Worm (Caenorhabditis elegans) whole organism, late embryonic: ENCODE results near the gene F13E9.19.

Source experiments
- C08G9.2 ChIP-seq: sonication (generic microtip); optimal IDR thresholded peaks from 2 replicates; lab custom pipeline; 2016; ENCODE audit warnings: mild to moderate bottlenecking, missing genetic modification characterization, moderate library complexity, missing compliant biosample characterization
- K02D7.2 ChIP-seq: sonication (generic microtip); optimal IDR thresholded peaks from 2 replicates; lab custom pipeline; 2017; ENCODE audit warnings: mild to moderate bottlenecking, missing genetic modification characterization, missing compliant biosample characterization
- K09A11.1 ChIP-seq: sonication (generic microtip); optimal IDR thresholded peaks from 2 replicates; lab custom pipeline; 2017; ENCODE audit warnings: antibody characterized with exemption, mild to moderate bottlenecking, missing genetic modification characterization, missing compliant biosample characterization; ENCODE audit not compliant: insufficient read depth
- Y22D7AL.16 ChIP-seq: sonication (generic microtip); optimal IDR thresholded peaks from 2 replicates; lab custom pipeline; 2016; ENCODE audit warnings: missing genetic modification characterization, missing compliant biosample characterization
- ama-1 ChIP-seq: fragments of 150-350 bp; optimal IDR thresholded peaks from 2 replicates; lab custom pipeline; 2014
- ceh-14 ChIP-seq: sonication (generic microtip); optimal IDR thresholded peaks from 2 replicates; lab custom pipeline; 2016; ENCODE audit warnings: missing genotype, missing genetic modification characterization, missing compliant biosample characterization
- ceh-18 ChIP-seq: sonication (generic microtip); optimal IDR thresholded peaks from 2 replicates; lab custom pipeline; 2016; ENCODE audit warnings: missing genetic modification characterization, missing compliant biosample characterization
- ceh-2 ChIP-seq: sonication (generic microtip); optimal IDR thresholded peaks from 2 replicates; lab custom pipeline; 2016; ENCODE audit warnings: missing genotype, missing genetic modification characterization, missing compliant biosample characterization
- ceh-30 ChIP-seq: fragments of 150-350 bp; optimal IDR thresholded peaks from 2 replicates; lab custom pipeline; 2014; ENCODE audit warnings: missing biosample characterization, missing genetic modification characterization
- ceh-31 ChIP-seq: sonication (generic microtip); optimal IDR thresholded peaks from 2 replicates; lab custom pipeline; 2016; ENCODE audit warnings: missing genetic modification characterization, missing compliant biosample characterization
- ceh-34 ChIP-seq: sonication (generic microtip); optimal IDR thresholded peaks from 2 replicates; lab custom pipeline; 2016; ENCODE audit warnings: mild to moderate bottlenecking, missing genetic modification characterization, missing compliant biosample characterization
- ceh-48 ChIP-seq: sonication (generic microtip); optimal IDR thresholded peaks from 2 replicates; lab custom pipeline; 2016; ENCODE audit warnings: missing genetic modification characterization, inconsistent platforms, missing compliant biosample characterization
- ceh-6 ChIP-seq: fragments of 200-800 bp; sonication (Bioruptor generic); optimal IDR thresholded peaks from 2 replicates; lab custom pipeline; 2018; ENCODE audit warnings: mild to moderate bottlenecking, missing genetic modification characterization, missing compliant biosample characterization
- ceh-9 ChIP-seq: sonication (generic microtip); optimal IDR thresholded peaks from 2 replicates; lab custom pipeline; 2016; ENCODE audit warnings: mild to moderate bottlenecking, missing genetic modification characterization, inconsistent platforms, missing compliant biosample characterization
- elt-2 ChIP-seq: sonication (generic microtip); optimal IDR thresholded peaks from 2 replicates; lab custom pipeline; 2016; ENCODE audit warnings: missing genetic modification reagents, missing genetic modification characterization, missing compliant biosample characterization
- eyg-1 ChIP-seq: sonication (generic microtip); optimal IDR thresholded peaks from 2 replicates; lab custom pipeline; 2016; ENCODE audit warnings: missing genotype, missing genetic modification characterization, missing compliant biosample characterization
- fax-1 ChIP-seq: sonication (generic microtip); optimal IDR thresholded peaks from 2 replicates; lab custom pipeline; 2016; ENCODE audit warnings: missing genotype, missing genetic modification characterization, missing compliant biosample characterization
- gmeb-2 ChIP-seq: sonication (generic microtip); optimal IDR thresholded peaks from 2 replicates; lab custom pipeline; 2016; ENCODE audit warnings: missing genetic modification characterization, inconsistent platforms, missing compliant biosample characterization
- hlh-13 ChIP-seq: fragments of 200-800 bp; sonication (Bioruptor generic); optimal IDR thresholded peaks from 2 replicates; lab custom pipeline; 2018; ENCODE audit warnings: mild to moderate bottlenecking, missing genetic modification characterization, missing compliant biosample characterization
- hlh-15 ChIP-seq: sonication (generic microtip); optimal IDR thresholded peaks from 2 replicates; lab custom pipeline; 2016; ENCODE audit warnings: missing genetic modification characterization, missing compliant biosample characterization
- hlh-30 ChIP-seq: sonication (generic microtip); optimal IDR thresholded peaks from 2 replicates; lab custom pipeline; 2017; ENCODE audit warnings: antibody characterized with exemption, missing genetic modification characterization, missing compliant biosample characterization; ENCODE audit not compliant: insufficient read depth
- hlh-6 ChIP-seq: sonication (generic microtip); optimal IDR thresholded peaks from 2 replicates; lab custom pipeline; 2016; ENCODE audit warnings: missing genotype, missing genetic modification characterization, missing compliant biosample characterization
- hlh-8 ChIP-seq: sonication (generic microtip); optimal IDR thresholded peaks from 2 replicates; lab custom pipeline; 2016; ENCODE audit warnings: missing genotype, missing genetic modification characterization, missing compliant biosample characterization
- lim-6 ChIP-seq: sonication (generic microtip); optimal IDR thresholded peaks from 2 replicates; lab custom pipeline; 2016; ENCODE audit warnings: missing genetic modification characterization, missing compliant biosample characterization
- lin-11 ChIP-seq: fragments of 200-800 bp; sonication (Bioruptor generic); optimal IDR thresholded peaks from 2 replicates; lab custom pipeline; 2018; ENCODE audit warnings: mild to moderate bottlenecking, missing genetic modification characterization, missing compliant biosample characterization
- nfya-1 ChIP-seq: sonication (generic microtip); optimal IDR thresholded peaks from 2 replicates; lab custom pipeline; 2017; ENCODE audit warnings: missing genetic modification characterization, mild to moderate bottlenecking, missing compliant biosample characterization, antibody characterized with exemption, moderate library complexity
- nhr-232 ChIP-seq: sonication (generic microtip); optimal IDR thresholded peaks from 2 replicates; lab custom pipeline; 2016; ENCODE audit warnings: missing genetic modification characterization, missing compliant biosample characterization
- odd-2 ChIP-seq: sonication (generic microtip); optimal IDR thresholded peaks from 2 replicates; lab custom pipeline; 2017; ENCODE audit warnings: antibody characterized with exemption, mild to moderate bottlenecking, missing genetic modification characterization, missing compliant biosample characterization
- pag-3 ChIP-seq: sonication (generic microtip); optimal IDR thresholded peaks from 2 replicates; lab custom pipeline; 2016; ENCODE audit warnings: missing compliant biosample characterization, missing genetic modification characterization, borderline replicate concordance
- pax-1 ChIP-seq: fragments of 150-350 bp; optimal IDR thresholded peaks from 2 replicates; lab custom pipeline; 2014; ENCODE audit warnings: missing biosample characterization, missing genetic modification characterization
- pha-2 ChIP-seq: sonication (generic microtip); optimal IDR thresholded peaks from 2 replicates; lab custom pipeline; 2017; ENCODE audit warnings: mild to moderate bottlenecking, missing genetic modification characterization, missing compliant biosample characterization
- pha-4 ChIP-seq: fragments of 150-350 bp; optimal IDR thresholded peaks from 2 replicates; lab custom pipeline; 2018; ENCODE audit warnings: missing biosample characterization, missing genetic modification reagents, missing genetic modification characterization
- pqm-1 ChIP-seq: sonication (generic microtip); optimal IDR thresholded peaks from 2 replicates; lab custom pipeline; 2016; ENCODE audit warnings: missing genetic modification characterization, missing compliant biosample characterization
- pros-1 ChIP-seq: fragments of 150-350 bp; optimal IDR thresholded peaks from 2 replicates; lab custom pipeline; 2014; ENCODE audit warnings: missing biosample characterization, missing genetic modification reagents, missing genetic modification characterization
- ref-2 ChIP-seq: sonication (generic microtip); optimal IDR thresholded peaks from 2 replicates; lab custom pipeline; 2016; ENCODE audit warnings: missing genetic modification characterization, missing compliant biosample characterization
- rnt-1 ChIP-seq: sonication (generic microtip); optimal IDR thresholded peaks from 2 replicates; lab custom pipeline; 2016; ENCODE audit warnings: missing genetic modification characterization, missing compliant biosample characterization
- sdc-2 ChIP-seq: sonication (generic microtip); optimal IDR thresholded peaks from 2 replicates; lab custom pipeline; 2016; ENCODE audit warnings: missing genotype, missing genetic modification characterization, missing compliant biosample characterization
- sox-2 ChIP-seq: fragments of 200-800 bp; sonication (Bioruptor generic); IDR thresholded peaks from 2 replicates; pipeline ENCODE4 v1.3.6; 2022; ENCODE audit warnings: missing genetic modification reagents, missing genetic modification characterization, missing compliant biosample characterization
- sox-4 ChIP-seq: sonication (generic microtip); optimal IDR thresholded peaks from 2 replicates; lab custom pipeline; 2017; ENCODE audit warnings: mild to moderate bottlenecking, missing genetic modification characterization, inconsistent platforms, missing compliant biosample characterization
- tbx-2 ChIP-seq: sonication (generic microtip); optimal IDR thresholded peaks from 2 replicates; lab custom pipeline; 2016; ENCODE audit warnings: missing genetic modification characterization, missing compliant biosample characterization
- unc-3 ChIP-seq, 2 experiments: fragments of 200-800 bp in 1 of 2; sonication (Bioruptor generic) in 1 of 2; sonication (generic microtip) in 1 of 2; conservative IDR thresholded peaks in 1 of 2; optimal IDR thresholded peaks in 1 of 2; 2 replicates each; pipeline versions ENCODE4 v1.3.6 to Lab custom; 2016 to 2022; ENCODE audit warnings: missing compliant biosample characterization in 2 of 2, missing genetic modification characterization in 2 of 2, missing genetic modification reagents in 1 of 2
- unc-42 ChIP-seq: sonication (generic microtip); optimal IDR thresholded peaks from 2 replicates; lab custom pipeline; 2016; ENCODE audit warnings: missing genotype, missing genetic modification characterization, missing compliant biosample characterization
- unc-55 ChIP-seq: sonication (generic microtip); optimal IDR thresholded peaks from 2 replicates; lab custom pipeline; 2017; ENCODE audit warnings: missing biosample characterization, missing genetic modification reagents, missing genetic modification characterization
- zip-5 ChIP-seq: sonication (generic microtip); optimal IDR thresholded peaks from 2 replicates; lab custom pipeline; 2016; ENCODE audit warnings: missing genetic modification characterization, missing compliant biosample characterization

Gene F13E9.19

ce11 chrIV:10933777-10934546 is 34.8 kb downstream of the F13E9.19 start:
- TF ChIP-seq gmeb-2 (tag; lab: Kevin White, UChicago) (no peak), odd-2 (tag; lab: Kevin White, UChicago) (no peak)

ce11 chrIV:10934786-10935185 is 35.6 kb downstream of the F13E9.19 start:
- no peak for TF ChIP-seq fax-1 (tag; lab: Kevin White, UChicago)
- TF ChIP-seq tbx-2 (tag; lab: Kevin White, UChicago): no peak
- no peak for TF ChIP-seq lin-11 (tag; lab: Kevin White, UChicago)
- TF ChIP-seq unc-55: no peak
- TF ChIP-seq zip-5 (tag; lab: Kevin White, UChicago): no peak
- no peak for TF ChIP-seq nhr-232
- no peak for TF ChIP-seq hlh-6 (tag; lab: Kevin White, UChicago)
- TF ChIP-seq pha-4 (tag; lab: Kevin White, UChicago): no peak
- TF ChIP-seq ama-1 (lab: Kevin White, UChicago): no peak
- TF ChIP-seq pag-3: no peak
- TF ChIP-seq K09A11.1 (tag; lab: Kevin White, UChicago): no peak

- TF ChIP-seq hlh-30 (tag; lab: Kevin White, UChicago) (peak; percentile 98), unc-42 (tag; lab: Kevin White, UChicago) (peak; percentile 21), ceh-48 (tag; lab: Kevin White, UChicago) (peak; percentile 6), ceh-2 (tag; lab: Kevin White, UChicago) (no peak), ceh-9 (tag; lab: Kevin White, UChicago) (no peak), elt-2 (no peak), unc-55 (peak; percentile 94), pqm-1 (tag; lab: Kevin White, UChicago) (no peak), pros-1 (tag; lab: Kevin White, UChicago) (peak; percentile 43), ceh-18 (tag; lab: Kevin White, UChicago) (peak; percentile 75), ref-2 (peak; percentile 37), sox-4 (tag; lab: Kevin White, UChicago) (no peak), lim-6 (tag; lab: Kevin White, UChicago) (no peak), ceh-34 (tag; lab: Kevin White, UChicago) (peak; percentile 37), ceh-6 (GFP tag; lab: Kevin White, UChicago) (no peak), K02D7.2 (tag; lab: Kevin White, UChicago) (no peak), ceh-14 (tag; lab: Kevin White, UChicago) (peak; percentile 8), hlh-8 (tag; lab: Kevin White, UChicago) (peak; percentile 28), hlh-13 (GFP tag; lab: Kevin White, UChicago) (no peak), rnt-1 (tag; lab: Kevin White, UChicago) (no peak), ceh-31 (tag; lab: Kevin White, UChicago) (peak; percentile 47), fax-1 (tag; lab: Kevin White, UChicago) (peak; percentile 33), nfya-1 (tag; lab: Kevin White, UChicago) (peak; percentile 50), tbx-2 (tag; lab: Kevin White, UChicago) (peak; percentile 26), sdc-2 (tag; lab: Kevin White, UChicago) (no peak)
These were observed 36.1 kb downstream of the F13E9.19 start for ce11 chrIV:10935336-10935735.

- TF ChIP-seq pax-1 (tag; lab: Kevin White, UChicago) (peak; percentile 29), C08G9.2 (tag; lab: Kevin White, UChicago) (peak; percentile 34), pros-1 (tag; lab: Kevin White, UChicago) (peak; percentile 93), hlh-15 (tag; lab: Kevin White, UChicago) (no peak), nfya-1 (tag; lab: Kevin White, UChicago) (peak; percentile 88), hlh-30 (tag; lab: Kevin White, UChicago) (peak; percentile 100), gmeb-2 (tag; lab: Kevin White, UChicago) (no peak), eyg-1 (tag; lab: Kevin White, UChicago) (no peak), ref-2 (peak; percentile 61), sox-2 (no peak), pha-2 (tag; lab: Kevin White, UChicago) (no peak), ceh-34 (tag; lab: Kevin White, UChicago) (peak; percentile 85), Y22D7AL.16 (no peak), ceh-30 (tag; lab: Kevin White, UChicago) (no peak), unc-3 (GFP tag; conservative IDR thresholded peaks at IDR 0.05; lab: Robert Waterston, UW) (no peak), unc-3 (tag; optimal IDR thresholded peaks at IDR 0.05; lab: Kevin White, UChicago) (no peak), tbx-2 (tag; lab: Kevin White, UChicago) (peak; percentile 84)
These were observed 36.8 kb downstream of the F13E9.19 start, which contains the start of gene lgg-2 for ce11 chrIV:10935853-10936491. Gene lgg-2, minus strand, starts transcription at chrIV:10935903.
